Worm (Caenorhabditis elegans) whole organism, late embryonic: Measurements from ENCODE around the gene K08F4.3.

Source experiments
- C08G9.2 ChIP-seq: sonication (generic microtip); optimal IDR thresholded peaks from 2 replicates; lab custom pipeline; 2016; ENCODE audit warnings: mild to moderate bottlenecking, missing genetic modification characterization, moderate library complexity, missing compliant biosample characterization
- C38D4.7 ChIP-seq: fragments of 200-800 bp; sonication (Bioruptor generic); optimal IDR thresholded peaks from 2 replicates; lab custom pipeline; 2018; ENCODE audit warnings: mild to moderate bottlenecking, missing genetic modification characterization, moderate library complexity, missing compliant biosample characterization
- F13H6.1 ChIP-seq: sonication (generic microtip); optimal IDR thresholded peaks from 2 replicates; lab custom pipeline; 2016; ENCODE audit warnings: missing genetic modification characterization, missing compliant biosample characterization
- K02D7.2 ChIP-seq: sonication (generic microtip); optimal IDR thresholded peaks from 2 replicates; lab custom pipeline; 2017; ENCODE audit warnings: mild to moderate bottlenecking, missing genetic modification characterization, missing compliant biosample characterization
- K09A11.1 ChIP-seq: sonication (generic microtip); optimal IDR thresholded peaks from 2 replicates; lab custom pipeline; 2017; ENCODE audit warnings: antibody characterized with exemption, mild to moderate bottlenecking, missing genetic modification characterization, missing compliant biosample characterization; ENCODE audit not compliant: insufficient read depth
- ahr-1 ChIP-seq: sonication (generic microtip); optimal IDR thresholded peaks from 2 replicates; lab custom pipeline; 2016; ENCODE audit warnings: missing genetic modification characterization, missing compliant biosample characterization
- ceh-14 ChIP-seq: sonication (generic microtip); optimal IDR thresholded peaks from 2 replicates; lab custom pipeline; 2016; ENCODE audit warnings: missing genotype, missing genetic modification characterization, missing compliant biosample characterization
- ceh-24 ChIP-seq: sonication (generic microtip); optimal IDR thresholded peaks from 2 replicates; lab custom pipeline; 2016; ENCODE audit warnings: mild to moderate bottlenecking, missing genetic modification characterization, missing compliant biosample characterization
- ceh-30 ChIP-seq: fragments of 150-350 bp; optimal IDR thresholded peaks from 2 replicates; lab custom pipeline; 2014; ENCODE audit warnings: missing biosample characterization, missing genetic modification characterization
- ceh-31 ChIP-seq: sonication (generic microtip); optimal IDR thresholded peaks from 2 replicates; lab custom pipeline; 2016; ENCODE audit warnings: missing genetic modification characterization, missing compliant biosample characterization
- ceh-34 ChIP-seq: sonication (generic microtip); optimal IDR thresholded peaks from 2 replicates; lab custom pipeline; 2016; ENCODE audit warnings: mild to moderate bottlenecking, missing genetic modification characterization, missing compliant biosample characterization
- ceh-45 ChIP-seq: fragments of 200-800 bp; sonication (Bioruptor generic); IDR thresholded peaks from 2 replicates; pipeline ENCODE4 v1.3.6; 2022; ENCODE audit warnings: missing genetic modification reagents, missing genetic modification characterization, missing compliant biosample characterization
- ceh-6 ChIP-seq: fragments of 200-800 bp; sonication (Bioruptor generic); optimal IDR thresholded peaks from 2 replicates; lab custom pipeline; 2018; ENCODE audit warnings: mild to moderate bottlenecking, missing genetic modification characterization, missing compliant biosample characterization
- dve-1 ChIP-seq: sonication (generic microtip); optimal IDR thresholded peaks from 2 replicates; lab custom pipeline; 2017; ENCODE audit warnings: antibody characterized with exemption, mild to moderate bottlenecking, missing genetic modification characterization, missing compliant biosample characterization
- ets-4 ChIP-seq: sonication (generic microtip); optimal IDR thresholded peaks from 2 replicates; lab custom pipeline; 2016; ENCODE audit warnings: missing genetic modification characterization, missing compliant biosample characterization
- eyg-1 ChIP-seq: sonication (generic microtip); optimal IDR thresholded peaks from 2 replicates; lab custom pipeline; 2016; ENCODE audit warnings: missing genotype, missing genetic modification characterization, missing compliant biosample characterization
- fkh-6 ChIP-seq: sonication (generic microtip); optimal IDR thresholded peaks from 2 replicates; lab custom pipeline; 2016; ENCODE audit warnings: missing genetic modification characterization, missing compliant biosample characterization
- hlh-13 ChIP-seq: fragments of 200-800 bp; sonication (Bioruptor generic); optimal IDR thresholded peaks from 2 replicates; lab custom pipeline; 2018; ENCODE audit warnings: mild to moderate bottlenecking, missing genetic modification characterization, missing compliant biosample characterization
- hlh-8 ChIP-seq: sonication (generic microtip); optimal IDR thresholded peaks from 2 replicates; lab custom pipeline; 2016; ENCODE audit warnings: missing genotype, missing genetic modification characterization, missing compliant biosample characterization
- nfya-1 ChIP-seq: sonication (generic microtip); optimal IDR thresholded peaks from 2 replicates; lab custom pipeline; 2017; ENCODE audit warnings: missing genetic modification characterization, mild to moderate bottlenecking, missing compliant biosample characterization, antibody characterized with exemption, moderate library complexity
- nhr-11 ChIP-seq: fragments of 150-350 bp; optimal IDR thresholded peaks from 2 replicates; lab custom pipeline; 2014; ENCODE audit warnings: missing biosample characterization, missing genetic modification characterization
- pag-3 ChIP-seq: sonication (generic microtip); optimal IDR thresholded peaks from 2 replicates; lab custom pipeline; 2016; ENCODE audit warnings: missing compliant biosample characterization, missing genetic modification characterization, borderline replicate concordance
- pha-4 ChIP-seq: fragments of 150-350 bp; optimal IDR thresholded peaks from 2 replicates; lab custom pipeline; 2018; ENCODE audit warnings: missing biosample characterization, missing genetic modification reagents, missing genetic modification characterization
- pqm-1 ChIP-seq: sonication (generic microtip); optimal IDR thresholded peaks from 2 replicates; lab custom pipeline; 2016; ENCODE audit warnings: missing genetic modification characterization, missing compliant biosample characterization
- pros-1 ChIP-seq: fragments of 150-350 bp; optimal IDR thresholded peaks from 2 replicates; lab custom pipeline; 2014; ENCODE audit warnings: missing biosample characterization, missing genetic modification reagents, missing genetic modification characterization
- ref-2 ChIP-seq: sonication (generic microtip); optimal IDR thresholded peaks from 2 replicates; lab custom pipeline; 2016; ENCODE audit warnings: missing genetic modification characterization, missing compliant biosample characterization
- rnt-1 ChIP-seq: sonication (generic microtip); optimal IDR thresholded peaks from 2 replicates; lab custom pipeline; 2016; ENCODE audit warnings: missing genetic modification characterization, missing compliant biosample characterization
- sdc-2 ChIP-seq: sonication (generic microtip); optimal IDR thresholded peaks from 2 replicates; lab custom pipeline; 2016; ENCODE audit warnings: missing genotype, missing genetic modification characterization, missing compliant biosample characterization
- sox-2 ChIP-seq: fragments of 200-800 bp; sonication (Bioruptor generic); IDR thresholded peaks from 2 replicates; pipeline ENCODE4 v1.3.6; 2022; ENCODE audit warnings: missing genetic modification reagents, missing genetic modification characterization, missing compliant biosample characterization
- sox-4 ChIP-seq: sonication (generic microtip); optimal IDR thresholded peaks from 2 replicates; lab custom pipeline; 2017; ENCODE audit warnings: mild to moderate bottlenecking, missing genetic modification characterization, inconsistent platforms, missing compliant biosample characterization
- syd-9 ChIP-seq: sonication (generic microtip); optimal IDR thresholded peaks from 2 replicates; lab custom pipeline; 2016; ENCODE audit warnings: mild to moderate bottlenecking, missing genetic modification characterization, moderate library complexity, missing compliant biosample characterization
- tbx-7 ChIP-seq: sonication (generic microtip); optimal IDR thresholded peaks from 2 replicates; lab custom pipeline; 2016; ENCODE audit warnings: missing genotype, missing genetic modification characterization, missing compliant biosample characterization
- ttx-3 ChIP-seq: sonication (generic microtip); optimal IDR thresholded peaks from 2 replicates; lab custom pipeline; 2016; ENCODE audit warnings: missing genetic modification reagents, missing genetic modification characterization, missing compliant biosample characterization
- unc-42 ChIP-seq: sonication (generic microtip); optimal IDR thresholded peaks from 2 replicates; lab custom pipeline; 2016; ENCODE audit warnings: missing genotype, missing genetic modification characterization, missing compliant biosample characterization
- unc-86 ChIP-seq: sonication (generic microtip); optimal IDR thresholded peaks from 2 replicates; lab custom pipeline; 2016; ENCODE audit warnings: missing genetic modification characterization, missing compliant biosample characterization
- zip-5 ChIP-seq: sonication (generic microtip); optimal IDR thresholded peaks from 2 replicates; lab custom pipeline; 2016; ENCODE audit warnings: missing genetic modification characterization, missing compliant biosample characterization

The K08F4.3 gene

ce11 chrIV:10148938-10149337 lies 19.9 kb downstream of the K08F4.3 start, which contains the start of gene pigs-1:
TSS of gene pigs-1 (minus strand) at chrIV:10149038.
- TF ChIP-seq C08G9.2 = no peak
- TF ChIP-seq hlh-13 = no peak
- TF ChIP-seq eyg-1 (tag; lab: Kevin White, UChicago) = no peak
- no peak for TF ChIP-seq dve-1 (tag; lab: Kevin White, UChicago)
- no peak for TF ChIP-seq hlh-8 (tag; lab: Kevin White, UChicago)
- no peak for TF ChIP-seq K09A11.1 (tag; lab: Kevin White, UChicago)
- no peak for TF ChIP-seq sox-4 (tag; lab: Kevin White, UChicago)
- TF ChIP-seq pag-3 = no peak
- no peak for TF ChIP-seq unc-42 (tag; lab: Kevin White, UChicago)
- TF ChIP-seq zip-5 (tag; lab: Kevin White, UChicago) = no peak
- no peak for TF ChIP-seq ceh-14 (tag; lab: Kevin White, UChicago)
- no peak for TF ChIP-seq fkh-6 (tag; lab: Kevin White, UChicago)
- no peak for TF ChIP-seq C38D4.7 (GFP tag; lab: Kevin White, UChicago)
- TF ChIP-seq ttx-3 = no peak
- TF ChIP-seq tbx-7 (tag; lab: Kevin White, UChicago) = no peak
- no peak for TF ChIP-seq pros-1 (tag; lab: Kevin White, UChicago)
- no peak for TF ChIP-seq sox-2 (GFP tag; lab: Robert Waterston, UW)
- TF ChIP-seq ceh-45 = no peak
- no peak for TF ChIP-seq F13H6.1 (tag; lab: Kevin White, UChicago)
- TF ChIP-seq, all 69 proteins: peak for 0

ce11 chrIV:10150552-10151004 lies 21.5 kb downstream of the K08F4.3 start, which contains the start of gene tsp-12:
TSS of gene tsp-12 (minus strand) at chrIV:10150602.
- TF ChIP-seq ceh-34 (tag; lab: Kevin White, UChicago) (peak; percentile 15), pha-4 (no peak), nhr-11 (no peak), sdc-2 (tag; lab: Kevin White, UChicago) (no peak), unc-42 (tag; lab: Kevin White, UChicago) (peak; percentile 29), zip-5 (tag; lab: Kevin White, UChicago) (no peak)

DNA sequence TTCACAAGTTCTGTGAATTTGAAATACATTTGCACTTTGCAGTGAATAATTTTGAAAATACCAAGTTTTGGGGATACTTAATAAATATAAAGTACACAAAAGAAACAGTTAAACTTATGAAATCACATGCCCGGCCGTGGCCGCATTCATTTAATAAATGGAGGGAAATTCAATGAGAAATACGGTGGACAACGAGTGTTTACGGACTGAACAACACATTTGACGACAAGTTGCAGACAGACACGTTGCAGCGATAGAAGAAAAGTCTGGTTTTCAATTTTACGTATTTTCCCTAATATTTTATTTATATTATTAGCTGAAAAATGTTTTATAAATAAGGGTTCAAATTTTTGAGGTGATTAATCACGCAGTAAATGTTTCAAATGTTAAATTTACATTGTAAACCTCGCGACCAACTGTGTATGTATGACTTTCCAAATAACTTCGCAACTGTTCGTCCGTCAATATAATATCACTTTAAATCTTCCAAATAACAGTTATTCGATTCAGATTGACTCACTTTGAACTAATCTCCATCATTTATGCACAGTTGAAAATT lies 22.5 kb downstream of the K08F4.3 start, which contains the start of gene copg-1:
Gene copg-1 (plus strand): TSS at position 509 of the 559 bp plus-strand sequence.
- TF ChIP-seq nfya-1 (tag; lab: Kevin White, UChicago) (peak; percentile 28), ets-4 (no peak), unc-42 (tag; lab: Kevin White, UChicago) (peak; percentile 84)

- TF ChIP-seq rnt-1 (tag; lab: Kevin White, UChicago) (no peak), nfya-1 (tag; lab: Kevin White, UChicago) (no peak), ceh-24 (no peak), unc-42 (tag; lab: Kevin White, UChicago) (no peak), hlh-13 (no peak), syd-9 (tag; lab: Kevin White, UChicago) (no peak), pha-4 (no peak), ttx-3 (no peak), ceh-31 (tag; lab: Kevin White, UChicago) (no peak), ceh-45 (no peak), ceh-6 (GFP tag; lab: Kevin White, UChicago) (no peak), ref-2 (tag; lab: Kevin White, UChicago) (no peak), unc-86 (tag; lab: Kevin White, UChicago) (no peak), K02D7.2 (tag; lab: Kevin White, UChicago) (no peak), pqm-1 (no peak), ceh-34 (tag; lab: Kevin White, UChicago) (no peak), ahr-1 (tag; lab: Kevin White, UChicago) (no peak), C38D4.7 (GFP tag; lab: Kevin White, UChicago) (no peak), dve-1 (tag; lab: Kevin White, UChicago) (no peak), ceh-30 (tag; lab: Kevin White, UChicago) (no peak)
Measured at ce11 chrIV:10153479-10153878, 24.4 kb downstream of the K08F4.3 start.
